Worm (Caenorhabditis elegans): ENCODE data around the gene srh-299.

Gene srh-299

ce11 chrV:15880033-15880432, 16.9 kb downstream of the srh-299 start:
- TF ChIP-seq ztf-11 (tag; optimal IDR thresholded peaks at IDR 0.05) (no peak), sem-2 (GFP tag; optimal IDR thresholded peaks at IDR 0.05) (no peak), pha-4 (tag; optimal IDR thresholded peaks at IDR 0.05) (no peak), flh-1 (GFP tag; optimal IDR thresholded peaks at IDR 0.05) (no peak), unc-39 (tag; optimal IDR thresholded peaks at IDR 0.05) (no peak), nhr-2 (tag; optimal IDR thresholded peaks at IDR 0.05) (no peak), ceh-39 (tag; optimal IDR thresholded peaks at IDR 0.05) (no peak), elt-3 (tag; optimal IDR thresholded peaks at IDR 0.05) (no peak), cnd-1 (tag; optimal IDR thresholded peaks at IDR 0.05) (no peak), mls-2 (tag; optimal IDR thresholded peaks at IDR 0.05) (no peak), ceh-43 (GFP tag; optimal IDR thresholded peaks at IDR 0.05) (no peak), ces-1 (GFP tag; optimal IDR thresholded peaks at IDR 0.05) (no peak), nhr-237 (tag; optimal IDR thresholded peaks at IDR 0.05) (no peak)

- TF ChIP-seq pha-4 (tag; optimal IDR thresholded peaks at IDR 0.05) (no peak), nhr-237 (tag; optimal IDR thresholded peaks at IDR 0.05) (peak; percentile 57)
Measured at ce11 chrV:15880705-15881104, 17.6 kb downstream of the srh-299 start.

ce11 chrV:15884698-15885097, 21.6 kb downstream of the srh-299 start, which contains the start of gene oac-42:
oac-42 (minus strand) TSS chrV:15884798.
- TF ChIP-seq lsy-2 (tag; optimal IDR thresholded peaks at IDR 0.05) (no peak), cnd-1 (tag; optimal IDR thresholded peaks at IDR 0.05) (no peak), mep-1 (tag; optimal IDR thresholded peaks at IDR 0.05) (no peak), hlh-1 (tag; optimal IDR thresholded peaks at IDR 0.05) (no peak), zip-8 (tag; optimal IDR thresholded peaks at IDR 0.05) (no peak), elt-1 (tag; optimal IDR thresholded peaks at IDR 0.05; ENCODE audit: borderline replicate concordance, insufficient read depth) (no peak), ham-2 (GFP tag; optimal IDR thresholded peaks at IDR 0.05) (no peak), blmp-1 (tag; optimal IDR thresholded peaks at IDR 0.05) (no peak), sptf-1 (tag; optimal IDR thresholded peaks at IDR 0.05) (no peak), lin-13 (tag; optimal IDR thresholded peaks at IDR 0.05) (no peak), unc-62 (GFP tag; optimal IDR thresholded peaks at IDR 0.05) (no peak), bed-3 (GFP tag; optimal IDR thresholded peaks at IDR 0.05) (no peak), pha-4 (tag; optimal IDR thresholded peaks at IDR 0.05) (no peak), ceh-39 (tag; optimal IDR thresholded peaks at IDR 0.05) (no peak), ceh-43 (GFP tag; optimal IDR thresholded peaks at IDR 0.05) (no peak)

DNA sequence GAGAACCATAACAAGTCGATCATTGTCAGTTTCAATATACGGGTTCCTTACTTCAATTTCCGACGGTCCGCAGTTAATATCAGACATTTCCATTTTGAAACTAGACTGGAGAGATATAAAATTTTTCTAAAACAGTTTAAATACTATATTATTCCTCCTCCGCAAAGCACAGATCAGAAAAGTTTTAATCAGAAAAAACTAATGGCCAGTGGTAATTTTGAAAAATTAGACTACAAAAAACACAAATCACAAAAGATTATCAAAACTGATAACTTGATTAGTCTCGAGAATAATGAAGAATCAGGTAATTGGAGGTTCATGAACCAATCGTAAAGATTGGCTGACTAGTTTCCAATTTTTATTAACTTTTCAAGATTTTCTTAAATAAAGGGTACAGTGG, 22.8 kb downstream of the srh-299 start, which contains the start of gene T06C12.9:
T06C12.9 (minus strand) TSS at position 101 of the 400 bp plus-strand sequence.
- TF ChIP-seq tbx-8 (GFP tag; optimal IDR thresholded peaks at IDR 0.05): no peak
- no peak for TF ChIP-seq bed-3 (GFP tag; optimal IDR thresholded peaks at IDR 0.05)
- TF ChIP-seq lin-13 (tag; optimal IDR thresholded peaks at IDR 0.05): no peak
- TF ChIP-seq flh-1 (GFP tag; optimal IDR thresholded peaks at IDR 0.05): no peak
- no peak for TF ChIP-seq drap-1 (GFP tag; optimal IDR thresholded peaks at IDR 0.05)
- no peak for TF ChIP-seq hlh-1 (tag; optimal IDR thresholded peaks at IDR 0.05)

DNA sequence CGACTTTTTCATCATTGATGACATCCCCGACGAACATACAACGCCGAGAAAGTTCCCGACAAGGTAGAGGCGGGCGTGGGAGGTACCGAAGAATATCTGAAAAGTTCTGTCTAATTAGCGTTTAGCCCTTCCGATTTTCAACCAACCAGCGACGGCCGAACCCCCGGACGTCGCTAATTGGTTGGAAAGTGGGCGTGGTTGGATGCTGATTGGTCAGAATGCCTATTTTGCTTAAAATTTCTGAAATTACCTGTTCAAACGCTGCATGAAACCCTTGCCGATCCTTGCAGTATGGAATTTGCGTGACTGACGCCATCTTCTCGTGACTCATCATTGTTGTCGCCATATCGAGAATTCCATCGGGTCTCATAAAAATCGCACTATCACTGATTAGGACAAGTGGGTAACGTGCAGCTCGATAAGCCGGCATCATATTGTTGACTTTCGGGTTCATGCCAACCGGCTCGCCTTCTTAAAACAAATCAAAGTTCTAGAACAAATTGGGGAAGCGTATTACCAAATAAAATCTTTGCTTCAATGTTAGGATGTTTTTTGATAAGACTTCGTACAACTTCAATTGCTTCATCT, 24.7 kb downstream of the srh-299 start:
- TF ChIP-seq snpc-4 (tag; optimal IDR thresholded peaks at IDR 0.05): no peak
- no peak for TF ChIP-seq unc-62 (GFP tag; optimal IDR thresholded peaks at IDR 0.05)
- no peak for TF ChIP-seq nhr-237 (tag; optimal IDR thresholded peaks at IDR 0.05)
- no peak for TF ChIP-seq mls-2 (tag; optimal IDR thresholded peaks at IDR 0.05)
- TF ChIP-seq cnd-1 (tag; optimal IDR thresholded peaks at IDR 0.05): no peak
- no peak for TF ChIP-seq ztf-11 (tag; optimal IDR thresholded peaks at IDR 0.05)

- TF ChIP-seq drap-1 (GFP tag; optimal IDR thresholded peaks at IDR 0.05) (no peak), unc-62 (GFP tag; optimal IDR thresholded peaks at IDR 0.05) (no peak), mep-1 (tag; optimal IDR thresholded peaks at IDR 0.05) (no peak), ceh-43 (GFP tag; optimal IDR thresholded peaks at IDR 0.05) (no peak), unc-39 (tag; optimal IDR thresholded peaks at IDR 0.05) (no peak), blmp-1 (tag; optimal IDR thresholded peaks at IDR 0.05) (no peak), ces-1 (GFP tag; optimal IDR thresholded peaks at IDR 0.05) (no peak), bed-3 (GFP tag; optimal IDR thresholded peaks at IDR 0.05) (no peak), flh-1 (GFP tag; optimal IDR thresholded peaks at IDR 0.05) (no peak), lin-13 (tag; optimal IDR thresholded peaks at IDR 0.05) (no peak), zip-8 (tag; optimal IDR thresholded peaks at IDR 0.05) (no peak)
Measured at ce11 chrV:15888751-15889150, 25.6 kb downstream of the srh-299 start, which contains the start of gene cgt-1. cgt-1 (minus strand) TSS chrV:15888851.
